Worm (Caenorhabditis elegans) whole organism, L3 larva: ENCODE measurements around the gene cyp-33C9.

Experiments
- daf-12 ChIP-seq: fragments of 150-350 bp; optimal IDR thresholded peaks from 2 replicates; lab custom pipeline; 2014; ENCODE audit warnings: missing biosample characterization, missing genetic modification reagents, missing genetic modification characterization
- unc-39 ChIP-seq: sonication (generic microtip); optimal IDR thresholded peaks from 4 replicates; lab custom pipeline; 2017; ENCODE audit warnings: missing biosample characterization, missing genetic modification characterization

ce11 chrV:3124912-3125311, 30.6 kb upstream of the cyp-33C9 start, which contains the start of gene Y73C8C.12:
- TF ChIP-seq unc-39 (tag; lab: Kevin White, UChicago) (no peak), daf-12 (tag; lab: Kevin White, UChicago) (no peak)
